Worm (Caenorhabditis elegans) whole organism, L4 larva: Measurements from ENCODE around the gene F35F10.1.

Experiments used
- ces-1 ChIP-seq: fragments of 150-350 bp; sonication (generic microtip); optimal IDR thresholded peaks from 4 replicates; lab custom pipeline; 2014; ENCODE audit warnings: missing biosample characterization, missing genetic modification reagents, missing genetic modification characterization
- daf-12 ChIP-seq: fragments of 150-350 bp; optimal IDR thresholded peaks from 2 replicates; lab custom pipeline; 2014; ENCODE audit warnings: missing biosample characterization, missing genetic modification reagents, missing genetic modification characterization
- madf-5 ChIP-seq, 2 experiments: fragments of 200-800 bp; sonication (Bioruptor generic); IDR thresholded peaks; 2 replicates each; pipeline ENCODE4 v1.3.6; 2022; ENCODE audit warnings: missing compliant biosample characterization in 2 of 2, missing genetic modification characterization in 2 of 2
- set-16 ChIP-seq: fragments of 200-800 bp; sonication (Bioruptor generic); IDR thresholded peaks from 2 replicates; pipeline ENCODE4 v1.3.6; 2022; ENCODE audit warnings: missing genetic modification reagents, missing genetic modification characterization, missing compliant biosample characterization
- unc-130 ChIP-seq: sonication (generic microtip); optimal IDR thresholded peaks from 2 replicates; lab custom pipeline; 2016; ENCODE audit warnings: missing genetic modification reagents, missing genetic modification characterization, missing compliant biosample characterization
- unc-39 ChIP-seq: sonication (generic microtip); optimal IDR thresholded peaks from 2 replicates; lab custom pipeline; 2017; ENCODE audit warnings: missing biosample characterization, missing genetic modification characterization

DNA sequence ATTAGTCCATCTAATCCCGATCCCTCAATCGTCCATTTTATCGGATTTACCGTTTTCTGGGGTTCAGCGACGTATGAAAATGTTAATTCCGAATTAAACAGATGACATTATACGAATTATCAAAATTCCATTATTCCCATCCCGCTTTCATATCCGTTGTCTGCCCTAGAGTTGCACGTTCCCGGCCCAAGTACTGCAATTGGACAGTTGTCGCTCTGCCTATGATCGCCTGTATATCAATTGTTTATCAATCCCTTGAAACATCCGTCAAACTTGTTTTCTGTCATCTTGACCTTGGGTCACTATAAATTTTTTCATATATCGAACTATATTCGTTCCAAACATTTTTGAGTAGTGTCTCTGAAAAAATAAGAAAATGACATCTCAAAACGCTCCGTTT is 42.2 kb downstream of the F35F10.1 start, which contains the start of gene C04E12.5:
- TF ChIP-seq daf-12 (tag; lab: Kevin White, UChicago): no peak
- no peak for TF ChIP-seq madf-5 (GFP tag; IDR thresholded peaks at IDR 0.05; lab: Robert Waterston, UW)
- TF ChIP-seq ces-1: no peak
- no peak for TF ChIP-seq unc-39
- no peak for TF ChIP-seq set-16
- no peak for TF ChIP-seq unc-130
